Worm (Caenorhabditis elegans) whole organism, young adult: ENCODE measurements around the gene syd-9.

ENCODE experiments used
- C06A6.2 ChIP-seq: fragments of 200-800 bp; sonication (Bioruptor generic); conservative IDR thresholded peaks from 2 replicates; pipeline ENCODE4 v1.3.6; 2022; ENCODE audit warnings: missing genetic modification characterization, missing compliant biosample characterization
- C17E4.6 ChIP-seq: fragments of 200-800 bp; sonication (Bioruptor generic); IDR thresholded peaks from 2 replicates; pipeline ENCODE4 v1.3.6; 2022; ENCODE audit warnings: missing genetic modification reagents, missing genetic modification characterization, missing compliant biosample characterization
- D2030.7 ChIP-seq: fragments of 200-800 bp; sonication (Bioruptor generic); IDR thresholded peaks from 2 replicates; pipeline ENCODE4 v1.3.6; 2022; ENCODE audit warnings: missing genetic modification reagents, missing genetic modification characterization, missing compliant biosample characterization
- F23B12.7 ChIP-seq: sonication (generic microtip); optimal IDR thresholded peaks from 2 replicates; lab custom pipeline; 2017; ENCODE audit warnings: missing genetic modification characterization, mild to moderate bottlenecking, missing compliant biosample characterization, antibody characterized with exemption, moderate library complexity; ENCODE audit not compliant: insufficient read depth
- F55B11.4 ChIP-seq: sonication (generic microtip); optimal IDR thresholded peaks from 2 replicates; lab custom pipeline; 2016; ENCODE audit warnings: missing compliant biosample characterization, missing genetic modification characterization, borderline replicate concordance; ENCODE audit not compliant: insufficient read depth
- F57A8.1 ChIP-seq: fragments of 200-800 bp; sonication (Bioruptor generic); optimal IDR thresholded peaks from 2 replicates; lab custom pipeline; 2018; ENCODE audit warnings: mild to moderate bottlenecking, missing genetic modification characterization, moderate library complexity, missing compliant biosample characterization
- Y53G8AR.9 ChIP-seq: fragments of 200-800 bp; sonication (Bioruptor generic); conservative IDR thresholded peaks from 2 replicates; pipeline ENCODE4 v1.3.6; 2022; ENCODE audit warnings: missing genetic modification reagents, missing genetic modification characterization, missing compliant biosample characterization
- Y67H2A.10 ChIP-seq: fragments of 200-800 bp; sonication (Bioruptor generic); conservative IDR thresholded peaks from 2 replicates; pipeline ENCODE4 v1.3.6; 2022; ENCODE audit warnings: missing genetic modification reagents, missing genetic modification characterization, missing compliant biosample characterization
- atf-7 ChIP-seq: sonication (generic microtip); optimal IDR thresholded peaks from 2 replicates; lab custom pipeline; 2017; ENCODE audit warnings: mild to moderate bottlenecking, missing genetic modification characterization, missing compliant biosample characterization
- athp-1 ChIP-seq: sonication (generic microtip); optimal IDR thresholded peaks from 2 replicates; lab custom pipeline; 2017; ENCODE audit warnings: mild to moderate bottlenecking, missing genetic modification characterization, missing compliant biosample characterization
- attf-5 ChIP-seq: fragments of 200-800 bp; sonication (Bioruptor generic); optimal IDR thresholded peaks from 2 replicates; lab custom pipeline; 2018; ENCODE audit warnings: mild to moderate bottlenecking, missing genetic modification characterization, missing compliant biosample characterization
- ccch-3 ChIP-seq: fragments of 200-800 bp; sonication (Bioruptor generic); optimal IDR thresholded peaks from 2 replicates; lab custom pipeline; 2018; ENCODE audit warnings: mild to moderate bottlenecking, missing genetic modification characterization, missing compliant biosample characterization
- ceh-100 ChIP-seq: fragments of 200-800 bp; sonication (Bioruptor generic); IDR thresholded peaks from 2 replicates; pipeline ENCODE4 v1.3.6; 2022; ENCODE audit warnings: missing genetic modification reagents, missing genetic modification characterization, missing compliant biosample characterization
- ceh-27 ChIP-seq: fragments of 200-800 bp; sonication (Bioruptor generic); optimal IDR thresholded peaks from 2 replicates; lab custom pipeline; 2018; ENCODE audit warnings: mild to moderate bottlenecking, missing genetic modification characterization, moderate library complexity, missing compliant biosample characterization
- ceh-40 ChIP-seq: fragments of 200-800 bp; sonication (Bioruptor generic); IDR thresholded peaks from 2 replicates; pipeline ENCODE4 v1.3.6; 2022; ENCODE audit warnings: missing genetic modification characterization, missing compliant biosample characterization
- ceh-91 ChIP-seq: fragments of 200-800 bp; sonication (Bioruptor generic); IDR thresholded peaks from 2 replicates; pipeline ENCODE4 v1.3.6; 2022; ENCODE audit warnings: missing genetic modification reagents, missing genetic modification characterization, missing compliant biosample characterization
- chd-7 ChIP-seq: sonication (generic microtip); optimal IDR thresholded peaks from 2 replicates; lab custom pipeline; 2016; ENCODE audit warnings: mild to moderate bottlenecking, missing genetic modification characterization, moderate library complexity, missing compliant biosample characterization
- dox-1 ChIP-seq: fragments of 200-800 bp; sonication (Bioruptor generic); IDR thresholded peaks from 2 replicates; pipeline ENCODE4 v1.3.6; 2022; ENCODE audit warnings: missing genetic modification reagents, missing genetic modification characterization, missing compliant biosample characterization
- ekl-4 ChIP-seq: fragments of 200-800 bp; sonication (Bioruptor generic); IDR thresholded peaks from 2 replicates; pipeline ENCODE4 v1.3.6; 2022; ENCODE audit warnings: missing genetic modification reagents, missing genetic modification characterization, missing compliant biosample characterization
- hmg-1.2 ChIP-seq: fragments of 200-800 bp; sonication (Bioruptor generic); IDR thresholded peaks from 2 replicates; pipeline ENCODE4 v1.3.6; 2022; ENCODE audit warnings: missing genetic modification reagents, missing genetic modification characterization, missing compliant biosample characterization
- lag-1 ChIP-seq: fragments of 200-800 bp; sonication (Bioruptor generic); IDR thresholded peaks from 2 replicates; pipeline ENCODE4 v1.3.6; 2022; ENCODE audit warnings: missing genetic modification reagents, missing genetic modification characterization, missing compliant biosample characterization
- let-526 ChIP-seq: fragments of 200-800 bp; sonication (Bioruptor generic); IDR thresholded peaks from 2 replicates; pipeline ENCODE4 v1.3.6; 2022; ENCODE audit warnings: missing genetic modification reagents, missing genetic modification characterization, missing compliant biosample characterization
- let-607 ChIP-seq, 2 experiments: fragments of 200-800 bp in 1 of 2; sonication (Bioruptor generic) in 1 of 2; sonication (generic microtip) in 1 of 2; optimal IDR thresholded peaks; 2 replicates each; lab custom pipeline; 2016 to 2018; ENCODE audit warnings: mild to moderate bottlenecking in 2 of 2, missing compliant biosample characterization in 2 of 2, missing genetic modification characterization in 2 of 2, moderate library complexity in 2 of 2, missing genotype in 1 of 2
- lin-35 ChIP-seq, 3 experiments: fragments of 150-350 bp in 2 of 3; sonication (generic microtip) in 1 of 3; optimal IDR thresholded peaks; 2 replicates each; lab custom pipeline; 2014 to 2018; ENCODE audit warnings: missing biosample characterization in 3 of 3, missing genetic modification characterization in 3 of 3, missing genetic modification reagents in 3 of 3
- madf-3 ChIP-seq: fragments of 200-800 bp; sonication (Bioruptor generic); IDR thresholded peaks from 2 replicates; pipeline ENCODE4 v1.3.6; 2022; ENCODE audit warnings: missing genetic modification reagents, missing genetic modification characterization, missing compliant biosample characterization
- madf-6 ChIP-seq: fragments of 200-800 bp; sonication (Bioruptor generic); IDR thresholded peaks from 2 replicates; pipeline ENCODE4 v1.3.6; 2022; ENCODE audit warnings: missing genetic modification reagents, missing genetic modification characterization, missing compliant biosample characterization
- madf-8 ChIP-seq: fragments of 200-800 bp; sonication (Bioruptor generic); conservative IDR thresholded peaks from 2 replicates; pipeline ENCODE4 v1.3.6; 2022; ENCODE audit warnings: missing genetic modification reagents, missing genetic modification characterization, missing compliant biosample characterization
- mcd-1 ChIP-seq: fragments of 200-800 bp; sonication (Bioruptor generic); IDR thresholded peaks from 2 replicates; pipeline ENCODE4 v1.3.6; 2022; ENCODE audit warnings: missing genetic modification reagents, missing genetic modification characterization, missing compliant biosample characterization
- nfya-1 ChIP-seq: sonication (generic microtip); optimal IDR thresholded peaks from 2 replicates; lab custom pipeline; 2017; ENCODE audit warnings: antibody characterized with exemption, missing compliant biosample characterization, missing genetic modification characterization, borderline replicate concordance; ENCODE audit not compliant: insufficient read depth
- nfya-2 ChIP-seq: fragments of 200-800 bp; sonication (Bioruptor generic); IDR thresholded peaks from 2 replicates; pipeline ENCODE4 v1.3.6; 2022; ENCODE audit warnings: missing genetic modification reagents, missing genetic modification characterization, missing compliant biosample characterization
- nfyb-1 ChIP-seq: fragments of 200-800 bp; sonication (Bioruptor generic); IDR thresholded peaks from 2 replicates; pipeline ENCODE4 v1.3.6; 2022; ENCODE audit warnings: missing genetic modification reagents, missing genetic modification characterization, missing compliant biosample characterization
- nhr-120 ChIP-seq: fragments of 200-800 bp; sonication (Bioruptor generic); IDR thresholded peaks from 2 replicates; pipeline ENCODE4 v1.3.6; 2022; ENCODE audit warnings: missing genetic modification characterization, missing compliant biosample characterization
- nhr-179 ChIP-seq: sonication (generic microtip); optimal IDR thresholded peaks from 2 replicates; lab custom pipeline; 2016; ENCODE audit warnings: mild to moderate bottlenecking, missing genetic modification characterization, missing compliant biosample characterization
- nhr-80 ChIP-seq: sonication (generic microtip); optimal IDR thresholded peaks from 2 replicates; lab custom pipeline; 2016; ENCODE audit warnings: missing genetic modification characterization, missing compliant biosample characterization
- pbrm-1 ChIP-seq: fragments of 200-800 bp; sonication (Bioruptor generic); IDR thresholded peaks from 2 replicates; pipeline ENCODE4 v1.3.6; 2022; ENCODE audit warnings: missing genetic modification reagents, missing genetic modification characterization, missing compliant biosample characterization
- pha-4 ChIP-seq: fragments of 150-350 bp; sonication (generic microtip); optimal IDR thresholded peaks from 2 replicates; lab custom pipeline; 2014; ENCODE audit warnings: missing biosample characterization, missing genetic modification reagents, missing genetic modification characterization
- rpc-1 ChIP-seq, 2 experiments: fragments of 150-350 bp in 1 of 2; sonication (generic microtip) in 1 of 2; optimal IDR thresholded peaks; 2 replicates each; lab custom pipeline; 2014 to 2018; ENCODE audit warnings: missing biosample characterization in 1 of 2, missing genetic modification characterization in 1 of 2, missing genetic modification reagents in 1 of 2, missing genotype in 1 of 2
- snpc-4 ChIP-seq, 5 experiments: fragments of 150-350 bp in 1 of 5; sonication (generic microtip) in 4 of 5; optimal IDR thresholded peaks; 2 replicates each; lab custom pipeline; 2014 to 2018; ENCODE audit warnings: missing genetic modification characterization in 5 of 5, missing biosample characterization in 3 of 5, antibody characterized with exemption in 2 of 5, mild to moderate bottlenecking in 2 of 5, missing compliant biosample characterization in 2 of 5, missing genotype in 2 of 5, moderate library complexity in 2 of 5, missing genetic modification reagents in 1 of 5
- unc-130 ChIP-seq: sonication (generic microtip); optimal IDR thresholded peaks from 2 replicates; lab custom pipeline; 2016; ENCODE audit warnings: missing genetic modification reagents, missing genetic modification characterization, missing compliant biosample characterization
- zfh-2 ChIP-seq: fragments of 200-800 bp; sonication (Bioruptor generic); conservative IDR thresholded peaks from 2 replicates; pipeline ENCODE4 v1.3.6; 2022; ENCODE audit warnings: missing genetic modification reagents, missing genetic modification characterization, missing compliant biosample characterization
- ztf-26 ChIP-seq: sonication (generic microtip); optimal IDR thresholded peaks from 2 replicates; lab custom pipeline; 2017; ENCODE audit warnings: missing genetic modification characterization, missing compliant biosample characterization
- ztf-28 ChIP-seq: fragments of 200-800 bp; sonication (Bioruptor generic); IDR thresholded peaks from 2 replicates; pipeline ENCODE4 v1.3.6; 2022; ENCODE audit warnings: missing genetic modification reagents, missing genetic modification characterization, missing compliant biosample characterization

syd-9 gene

DNA sequence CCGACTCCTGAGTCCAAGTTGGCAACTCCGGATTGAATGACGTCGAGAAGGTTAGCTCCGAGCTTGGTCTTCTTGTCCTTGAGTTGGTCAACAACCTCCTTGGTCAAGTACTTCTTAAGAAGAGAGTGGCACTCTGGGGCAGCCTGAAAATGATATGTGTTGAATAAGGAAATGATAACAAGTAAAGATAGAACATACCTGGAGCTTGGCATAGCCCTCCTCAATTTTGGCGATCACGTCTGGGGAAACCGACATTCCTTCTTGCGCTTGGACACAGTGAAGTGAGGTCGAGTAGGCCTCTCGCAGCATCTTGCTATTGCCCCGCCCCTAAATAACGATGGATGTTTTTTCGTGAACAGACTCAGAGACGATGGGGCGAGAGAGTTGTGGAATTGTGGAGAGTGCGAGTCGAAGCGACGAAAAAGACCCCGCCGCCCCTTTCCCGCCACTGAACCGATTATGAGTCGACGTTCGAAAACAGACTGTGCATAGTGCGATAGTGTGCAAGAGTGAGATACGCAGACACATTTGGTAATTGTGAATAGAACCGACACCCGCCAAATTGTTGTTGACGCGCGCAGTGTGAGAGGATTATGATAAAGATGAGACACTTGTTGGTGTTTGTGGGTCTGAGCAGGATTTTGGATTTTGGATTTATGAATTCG is 14.4 kb downstream of the syd-9 start (continued):
- TF ChIP-seq rpc-1 (optimal IDR thresholded peaks at IDR 0.05; lab: Kevin White, UChicago) (no peak), rpc-1 (tag; optimal IDR thresholded peaks at IDR 0.05; lab: Kevin White, UChicago) (no peak), let-607 (tag; optimal IDR thresholded peaks at IDR 0.05; lab: Kevin White, UChicago) (peak in 1 of 2 experiments; percentile 23), mcd-1 (GFP tag; lab: Robert Waterston, UW) (peak; percentile 44; the same call in 1 of the 2 replicates), zfh-2 (GFP tag; lab: Robert Waterston, UW) (peak; percentile 81), ekl-4 (0 out of 2 replicates have a peak, but pooled peaks have one; percentile 32), lin-35 (GFP tag; optimal IDR thresholded peaks at IDR 0.05; lab: Kevin White, UChicago) (peak in 1 of 3 experiments; percentile 11), dox-1 (GFP tag; lab: Robert Waterston, UW) (peak; percentile 68), let-526 (no peak), hmg-1.2 (peak; percentile 92), chd-7 (tag; lab: Kevin White, UChicago) (peak; percentile 49), pbrm-1 (GFP tag; lab: Robert Waterston, UW) (0 out of 2 replicates have a peak, but pooled peaks have one; percentile 27), madf-6 (GFP tag; lab: Robert Waterston, UW) (peak; percentile 80), atf-7 (tag; lab: Kevin White, UChicago) (no peak), snpc-4 (GFP tag; optimal IDR thresholded peaks at IDR 0.05; lab: Kevin White, UChicago) (no peak), snpc-4 (tag; optimal IDR thresholded peaks at IDR 0.05; lab: Kevin White, UChicago) (peak in 1 of 4 experiments; percentile 2), madf-3 (GFP tag; lab: Robert Waterston, UW) (no peak), attf-5 (GFP tag; lab: Kevin White, UChicago) (peak; percentile 36)

DNA sequence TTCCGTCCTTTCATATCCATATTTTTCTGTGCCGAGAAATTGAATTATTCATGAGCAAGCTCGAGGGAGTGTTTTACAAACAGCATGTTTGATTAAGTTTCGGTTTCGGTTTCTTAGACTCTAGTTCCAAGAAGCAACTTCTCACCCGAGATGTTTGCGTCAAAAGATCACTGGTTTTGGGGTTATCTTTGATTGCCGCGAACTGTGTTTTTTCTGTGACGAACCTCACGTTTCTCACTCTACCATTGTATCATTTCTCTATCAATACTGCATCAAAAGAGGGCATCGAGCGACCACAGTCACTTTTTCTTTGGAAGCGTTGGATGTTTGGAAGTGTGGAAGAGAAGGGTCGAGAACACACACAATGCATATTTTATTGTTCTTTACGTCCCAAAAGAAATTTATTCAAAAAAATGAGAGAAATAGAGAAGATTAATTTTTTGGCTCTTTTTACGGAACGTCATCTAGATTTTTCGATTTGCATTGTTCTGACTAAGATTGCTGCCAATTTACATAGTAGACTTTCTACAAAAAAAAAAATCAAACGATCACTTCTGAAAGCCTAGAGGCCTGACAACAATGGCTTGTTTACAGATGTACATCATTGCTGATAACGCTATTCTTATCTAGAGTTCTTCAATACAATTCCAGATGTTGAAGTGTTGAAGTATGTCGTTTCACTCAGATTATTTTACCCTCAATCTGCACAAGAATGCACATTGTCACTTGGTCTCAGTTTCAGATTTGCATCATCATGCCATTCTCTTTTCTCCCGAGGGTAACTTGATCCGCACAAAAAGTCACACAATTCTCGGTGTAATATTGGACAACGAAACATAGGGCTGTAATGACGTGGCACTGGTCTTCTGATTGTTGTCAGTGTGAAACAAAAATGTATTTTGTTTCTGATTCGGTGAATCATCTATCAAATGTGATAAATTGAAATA is 15.5 kb downstream of the syd-9 start:
- TF ChIP-seq ccch-3 (GFP tag; lab: Kevin White, UChicago) (no peak), nfya-2 (GFP tag; lab: Robert Waterston, UW) (no peak), rpc-1 (optimal IDR thresholded peaks at IDR 0.05; lab: Kevin White, UChicago) (no peak), rpc-1 (tag; optimal IDR thresholded peaks at IDR 0.05; lab: Kevin White, UChicago) (no peak), F55B11.4 (tag; lab: Kevin White, UChicago) (no peak), F57A8.1 (GFP tag; lab: Kevin White, UChicago) (no peak), ztf-28 (GFP tag; lab: Robert Waterston, UW) (no peak), nfya-1 (tag; lab: Kevin White, UChicago) (no peak), nhr-80 (tag; lab: Kevin White, UChicago) (peak; percentile 70), F23B12.7 (tag; lab: Kevin White, UChicago) (no peak), ceh-100 (GFP tag; lab: Robert Waterston, UW) (no peak), zfh-2 (GFP tag; lab: Robert Waterston, UW) (no peak), nhr-179 (tag; lab: Kevin White, UChicago) (no peak), C06A6.2 (GFP tag; lab: Robert Waterston, UW) (no peak), pha-4 (tag; lab: Kevin White, UChicago) (no peak), ceh-40 (GFP tag; lab: Robert Waterston, UW) (no peak), ceh-91 (no peak), C17E4.6 (GFP tag; lab: Robert Waterston, UW) (no peak), athp-1 (tag; lab: Kevin White, UChicago) (no peak), let-607 (tag; optimal IDR thresholded peaks at IDR 0.05; lab: Kevin White, UChicago) (peak in 1 of 2 experiments; percentile 21), ceh-27 (GFP tag; lab: Kevin White, UChicago) (no peak), ztf-26 (tag; lab: Kevin White, UChicago) (no peak), D2030.7 (GFP tag; lab: Robert Waterston, UW) (no peak), lag-1 (GFP tag; lab: Robert Waterston, UW) (no peak), Y67H2A.10 (GFP tag; lab: Robert Waterston, UW) (no peak), nfyb-1 (GFP tag; lab: Robert Waterston, UW) (0 out of 2 replicates have a peak, but pooled peaks have one; percentile 40), Y53G8AR.9 (GFP tag; lab: Robert Waterston, UW) (0 out of 2 replicates have a peak, but pooled peaks have one; percentile 42), unc-130 (GFP tag; lab: Kevin White, UChicago) (no peak), madf-8 (GFP tag; lab: Robert Waterston, UW) (no peak), nhr-120 (GFP tag; lab: Robert Waterston, UW) (no peak)
